Fruit fly (Drosophila melanogaster) whole organism, embryonic: ENCODE measurements around the gene nmo.

Experiments
- Asciz ChIP-seq: fragments of 200-800 bp; sonication (Bioruptor generic); optimal IDR thresholded peaks from 2 replicates; lab custom pipeline; 2017; ENCODE audit warnings: missing biosample characterization, mild to moderate bottlenecking, missing genetic modification characterization, missing genetic modification reagents
- Atf6 ChIP-seq: fragments of 200-800 bp; sonication (Bioruptor generic); IDR thresholded peaks from 2 replicates; pipeline ENCODE4 v1.3.6; 2022; ENCODE audit warnings: missing biosample characterization, missing genetic modification characterization
- Bdp1 ChIP-seq: fragments of 200-800 bp; sonication (Bioruptor generic); optimal IDR thresholded peaks from 3 replicates; lab custom pipeline; 2016; ENCODE audit warnings: missing biosample characterization, missing genetic modification characterization
- Blimp-1 ChIP-seq: fragments of 200-800 bp; sonication (Bioruptor generic); optimal IDR thresholded peaks from 3 replicates; lab custom pipeline; 2018; ENCODE audit warnings: missing biosample characterization, missing genetic modification characterization, mild to moderate bottlenecking, moderate library complexity, missing genetic modification reagents
- CG10209 ChIP-seq: fragments of 200-800 bp; sonication (Bioruptor generic); optimal IDR thresholded peaks from 3 replicates; lab custom pipeline; 2017; ENCODE audit warnings: missing biosample characterization, mild to moderate bottlenecking, missing genetic modification characterization, missing genetic modification reagents
- CG10462 ChIP-seq: fragments of 200-800 bp; sonication (Bioruptor generic); optimal IDR thresholded peaks from 2 replicates; lab custom pipeline; 2016; ENCODE audit warnings: missing biosample characterization, missing genetic modification characterization
- CG10979 ChIP-seq: fragments of 200-800 bp; sonication (Bioruptor generic); optimal IDR thresholded peaks from 2 replicates; lab custom pipeline; 2018; ENCODE audit warnings: missing biosample characterization, mild to moderate bottlenecking, missing genetic modification characterization, moderate library complexity
- CG12219 ChIP-seq: fragments of 200-800 bp; sonication (Bioruptor generic); optimal IDR thresholded peaks from 3 replicates; lab custom pipeline; 2018; ENCODE audit warnings: missing biosample characterization, mild to moderate bottlenecking, missing genetic modification characterization
- CG12236 ChIP-seq: fragments of 200-800 bp; sonication (Bioruptor generic); optimal IDR thresholded peaks from 2 replicates; lab custom pipeline; 2016; ENCODE audit warnings: missing biosample characterization, missing genetic modification characterization
- CG1233 ChIP-seq: fragments of 200-800 bp; sonication (Bioruptor generic); optimal IDR thresholded peaks from 4 replicates; lab custom pipeline; 2018; ENCODE audit warnings: missing biosample characterization, mild to moderate bottlenecking, missing genetic modification characterization
- CG12391 ChIP-seq: fragments of 200-800 bp; sonication (Bioruptor generic); optimal IDR thresholded peaks from 3 replicates; lab custom pipeline; 2018; ENCODE audit warnings: missing biosample characterization, mild to moderate bottlenecking, missing genetic modification characterization, moderate library complexity
- CG12769 ChIP-seq: fragments of 200-800 bp; sonication (Bioruptor generic); optimal IDR thresholded peaks from 2 replicates; lab custom pipeline; 2019; ENCODE audit warnings: missing biosample characterization, mild to moderate bottlenecking, missing genetic modification characterization, moderate library complexity
- CG14710 ChIP-seq: fragments of 200-800 bp; sonication (Bioruptor generic); optimal IDR thresholded peaks from 3 replicates; lab custom pipeline; 2019; ENCODE audit warnings: missing biosample characterization, mild to moderate bottlenecking, missing genetic modification characterization, moderate library complexity
- CG15601 ChIP-seq: fragments of 200-800 bp; sonication (Bioruptor generic); optimal IDR thresholded peaks from 3 replicates; lab custom pipeline; 2019; ENCODE audit warnings: missing biosample characterization, mild to moderate bottlenecking, missing genetic modification characterization, moderate library complexity
- CG18476 ChIP-seq: fragments of 200-800 bp; sonication (Bioruptor generic); optimal IDR thresholded peaks from 2 replicates; lab custom pipeline; 2016; ENCODE audit warnings: missing biosample characterization, mild to moderate bottlenecking, missing genetic modification characterization
- CG18599 ChIP-seq: fragments of 200-800 bp; sonication (Bioruptor generic); optimal IDR thresholded peaks from 3 replicates; lab custom pipeline; 2017; ENCODE audit warnings: missing biosample characterization, missing genetic modification characterization, mild to moderate bottlenecking, moderate library complexity, missing genetic modification reagents
- CG2202 ChIP-seq: fragments of 200-800 bp; sonication (Bioruptor generic); optimal IDR thresholded peaks from 2 replicates; lab custom pipeline; 2018; ENCODE audit warnings: missing biosample characterization, mild to moderate bottlenecking, missing genetic modification characterization
- CG2712 ChIP-seq: fragments of 200-800 bp; optimal IDR thresholded peaks from 3 replicates; lab custom pipeline; 2019; ENCODE audit warnings: missing biosample characterization, mild to moderate bottlenecking, missing genetic modification characterization, moderate library complexity
- CG3407 ChIP-seq: fragments of 200-800 bp; sonication (Bioruptor generic); optimal IDR thresholded peaks from 2 replicates; lab custom pipeline; 2018; ENCODE audit warnings: missing biosample characterization, mild to moderate bottlenecking, missing genetic modification characterization
- CG4360 ChIP-seq: fragments of 200-800 bp; sonication (Bioruptor generic); IDR thresholded peaks from 2 replicates; pipeline ENCODE4 v1.3.6; 2022; ENCODE audit warnings: missing biosample characterization, missing genetic modification characterization
- CG4820 ChIP-seq: fragments of 200-800 bp; sonication (Bioruptor generic); optimal IDR thresholded peaks from 3 replicates; lab custom pipeline; 2016; ENCODE audit warnings: missing biosample characterization, missing genetic modification characterization
- CG7357 ChIP-seq: fragments of 200-800 bp; sonication (Bioruptor generic); IDR thresholded peaks from 3 replicates; pipeline ENCODE4 v1.3.6; 2022; ENCODE audit warnings: missing biosample characterization, missing genetic modification characterization
- CG7372 ChIP-seq: fragments of 200-800 bp; sonication (Bioruptor generic); IDR thresholded peaks from 2 replicates; pipeline ENCODE4 v1.3.6; 2022; ENCODE audit warnings: missing biosample characterization, missing genetic modification characterization
- CG7556 ChIP-seq: fragments of 200-800 bp; sonication (Bioruptor generic); optimal IDR thresholded peaks from 2 replicates; lab custom pipeline; 2017; ENCODE audit warnings: missing biosample characterization, mild to moderate bottlenecking, missing genetic modification characterization
- Dip2 ChIP-seq: fragments of 200-800 bp; sonication (Bioruptor generic); IDR thresholded peaks from 2 replicates; pipeline ENCODE4 v1.3.6; 2022; ENCODE audit warnings: missing biosample characterization, missing genetic modification characterization
- Dp ChIP-seq: fragments of 200-800 bp; sonication (Bioruptor generic); optimal IDR thresholded peaks from 2 replicates; lab custom pipeline; 2018; ENCODE audit warnings: missing biosample characterization, mild to moderate bottlenecking, missing genetic modification characterization, moderate library complexity
- Drgx ChIP-seq: fragments of 200-800 bp; sonication (Bioruptor generic); IDR thresholded peaks from 2 replicates; pipeline ENCODE4 v1.3.6; 2022; ENCODE audit warnings: missing biosample characterization, missing genetic modification characterization
- Hr51 ChIP-seq, 2 experiments: fragments of 200-800 bp; sonication (Bioruptor generic); optimal IDR thresholded peaks; 2 replicates in 1 of 2; 3 replicates in 1 of 2; lab custom pipeline; 2016 to 2018; ENCODE audit warnings: missing biosample characterization in 2 of 2, missing genetic modification characterization in 2 of 2, mild to moderate bottlenecking in 1 of 2, moderate library complexity in 1 of 2
- Neu2 ChIP-seq: fragments of 200-800 bp; sonication (Bioruptor generic); optimal IDR thresholded peaks from 3 replicates; lab custom pipeline; 2016; ENCODE audit warnings: missing biosample characterization, missing genetic modification characterization, borderline replicate concordance
- Nf-YA ChIP-seq: fragments of 200-800 bp; sonication (Bioruptor generic); IDR thresholded peaks from 2 replicates; pipeline ENCODE4 v1.3.6; 2022; ENCODE audit warnings: missing biosample characterization, missing genetic modification characterization
- PHDP ChIP-seq: fragments of 200-800 bp; sonication (Bioruptor generic); optimal IDR thresholded peaks from 3 replicates; lab custom pipeline; 2018; ENCODE audit warnings: missing biosample characterization, mild to moderate bottlenecking, missing genetic modification characterization, moderate library complexity
- TFAM ChIP-seq: fragments of 200-800 bp; sonication (Bioruptor generic); optimal IDR thresholded peaks from 2 replicates; lab custom pipeline; 2017; ENCODE audit warnings: missing biosample characterization, missing genetic modification characterization, inconsistent platforms
- Usf ChIP-seq: fragments of 200-800 bp; sonication (Bioruptor generic); optimal IDR thresholded peaks from 2 replicates; lab custom pipeline; 2017; ENCODE audit warnings: missing genotype, missing biosample characterization, missing genetic modification characterization
- Xrp1 ChIP-seq: fragments of 200-800 bp; sonication (Bioruptor generic); IDR thresholded peaks from 2 replicates; pipeline ENCODE4 v1.3.6; 2022; ENCODE audit warnings: missing biosample characterization, missing genetic modification characterization
- bsh ChIP-seq, 2 experiments: fragments of 200-800 bp; sonication (Bioruptor generic); optimal IDR thresholded peaks; 2 replicates each; lab custom pipeline; 2017 to 2018; ENCODE audit warnings: mild to moderate bottlenecking in 2 of 2, missing biosample characterization in 2 of 2, missing genetic modification characterization in 2 of 2, moderate library complexity in 1 of 2
- cato ChIP-seq: fragments of 200-800 bp; sonication (Bioruptor generic); optimal IDR thresholded peaks from 2 replicates; lab custom pipeline; 2016; ENCODE audit warnings: missing biosample characterization, missing genetic modification characterization, borderline replicate concordance
- caup ChIP-seq: fragments of 200-800 bp; sonication (Bioruptor generic); optimal IDR thresholded peaks from 3 replicates; lab custom pipeline; 2017; ENCODE audit warnings: missing biosample characterization, mild to moderate bottlenecking, missing genetic modification characterization, moderate library complexity; ENCODE audit not compliant: severe bottlenecking
- chinmo ChIP-seq: fragments of 200-800 bp; sonication (Bioruptor generic); IDR thresholded peaks from 4 replicates; pipeline ENCODE4 v1.3.6; 2022; ENCODE audit warnings: missing biosample characterization, missing genetic modification characterization; ENCODE audit not compliant: partially characterized antibody
- ci ChIP-seq: fragments of 200-800 bp; sonication (Bioruptor generic); IDR thresholded peaks from 3 replicates; pipeline ENCODE4 v1.3.6; 2022; ENCODE audit warnings: missing biosample characterization, missing genetic modification characterization
- corto ChIP-seq: fragments of 200-800 bp; sonication (Bioruptor generic); optimal IDR thresholded peaks from 2 replicates; lab custom pipeline; 2016; ENCODE audit warnings: missing biosample characterization, mild to moderate bottlenecking, missing genetic modification characterization, moderate library complexity
- crol ChIP-seq: fragments of 200-800 bp; sonication (Bioruptor generic); IDR thresholded peaks from 2 replicates; pipeline ENCODE4 v1.3.6; 2022; ENCODE audit warnings: missing biosample characterization, missing genetic modification characterization
- dan ChIP-seq: fragments of 200-800 bp; sonication (Bioruptor generic); IDR thresholded peaks from 2 replicates; pipeline ENCODE4 v1.3.6; 2022; ENCODE audit warnings: missing biosample characterization, missing genetic modification characterization
- gem ChIP-seq: fragments of 200-800 bp; sonication (Bioruptor generic); optimal IDR thresholded peaks from 2 replicates; lab custom pipeline; 2019; ENCODE audit warnings: missing biosample characterization, mild to moderate bottlenecking, missing genetic modification characterization, moderate library complexity
- gsb-n ChIP-seq: fragments of 200-800 bp; sonication (Bioruptor generic); optimal IDR thresholded peaks from 3 replicates; lab custom pipeline; 2018; ENCODE audit warnings: missing biosample characterization, mild to moderate bottlenecking, missing genetic modification characterization
- kni ChIP-seq: fragments of 200-800 bp; sonication (Bioruptor generic); optimal IDR thresholded peaks from 3 replicates; lab custom pipeline; 2017; ENCODE audit warnings: mild to moderate bottlenecking, missing biosample characterization, missing genetic modification reagents, missing genetic modification characterization
- nau ChIP-seq: fragments of 200-800 bp; sonication (Bioruptor generic); optimal IDR thresholded peaks from 3 replicates; lab custom pipeline; 2017; ENCODE audit warnings: missing biosample characterization, mild to moderate bottlenecking, missing genetic modification characterization, missing genetic modification reagents
- ro ChIP-seq: fragments of 200-800 bp; sonication (Bioruptor generic); IDR thresholded peaks from 2 replicates; pipeline ENCODE4 v1.3.6; 2022; ENCODE audit warnings: missing biosample characterization, missing genetic modification characterization
- tio ChIP-seq: fragments of 200-800 bp; sonication (Bioruptor generic); optimal IDR thresholded peaks from 2 replicates; lab custom pipeline; 2017; ENCODE audit warnings: missing biosample characterization, missing genetic modification characterization, inconsistent platforms
- wor ChIP-seq: fragments of 200-800 bp; sonication (Bioruptor generic); IDR thresholded peaks from 2 replicates; pipeline ENCODE4 v1.3.6; 2022; ENCODE audit warnings: missing biosample characterization, missing genetic modification characterization
- zen2 ChIP-seq: fragments of 200-800 bp; sonication (Bioruptor generic); IDR thresholded peaks from 3 replicates; pipeline ENCODE4 v1.3.6; 2022; ENCODE audit warnings: missing biosample characterization, missing genetic modification characterization; ENCODE audit not compliant: partially characterized antibody

Gene nmo

dm6 chr3L:7996364-7996763, 17.5 kb downstream of the nmo start (continued):
- TF ChIP-seq Asciz (peak; percentile 57), chinmo (no peak), CG10462 (no peak), CG15601 (tag; lab: Kevin White, UChicago) (peak; percentile 44), Usf (GFP tag; lab: Kevin White, UChicago) (no peak), CG14710 (tag; lab: Kevin White, UChicago) (peak; percentile 20), corto (no peak), CG12236 (GFP tag; lab: Kevin White, UChicago) (no peak), nau (GFP tag; lab: Kevin White, UChicago) (peak; percentile 61), CG12391 (tag; lab: Kevin White, UChicago) (peak; percentile 4), CG3407 (GFP tag; lab: Kevin White, UChicago) (peak; percentile 15), kni (peak; percentile 57), CG7372 (GFP tag; lab: Robert Waterston, UW) (no peak), CG12219 (peak; percentile 1), cato (no peak), PHDP (tag; lab: Kevin White, UChicago) (peak; percentile 26), crol (GFP tag; lab: Robert Waterston, UW) (peak; percentile 74), Dp (GFP tag; lab: Kevin White, UChicago) (no peak), CG18599 (peak; percentile 49), gem (tag; lab: Kevin White, UChicago) (peak; percentile 7), bsh (GFP tag; optimal IDR thresholded peaks at IDR 0.05; lab: Kevin White, UChicago) (peak in 1 of 2 experiments; percentile 1), dan (GFP tag; lab: Robert Waterston, UW) (no peak), Drgx (no peak), wor (no peak), CG10209 (GFP tag; lab: Kevin White, UChicago) (peak; percentile 21), TFAM (GFP tag; lab: Kevin White, UChicago) (no peak), Atf6 (GFP tag; lab: Robert Waterston, UW) (peak; percentile 13; the same call in 1 of the 2 replicates), CG4360 (GFP tag; lab: Robert Waterston, UW) (no peak), Bdp1 (GFP tag; lab: Kevin White, UChicago) (no peak), CG12769 (tag; lab: Kevin White, UChicago) (peak; percentile 65), CG18476 (GFP tag; lab: Kevin White, UChicago) (no peak), CG2202 (tag; lab: Kevin White, UChicago) (peak; percentile 44), Blimp-1 (GFP tag; lab: Kevin White, UChicago) (peak; percentile 19), Neu2 (GFP tag; lab: Kevin White, UChicago) (no peak), CG7556 (peak; percentile 8), tio (GFP tag; lab: Kevin White, UChicago) (no peak), ci (GFP tag; lab: Robert Waterston, UW) (no peak; the same call in 2 of the 3 replicates), CG2712 (tag; lab: Kevin White, UChicago) (no peak), CG10979 (tag; lab: Kevin White, UChicago) (no peak), zen2 (no peak), Xrp1 (GFP tag; lab: Robert Waterston, UW) (peak; percentile 43), Dip2 (no peak), Nf-YA (no peak), caup (peak; percentile 19), CG7357 (GFP tag; lab: Robert Waterston, UW) (no peak), ro (no peak), Hr51 (GFP tag; optimal IDR thresholded peaks at IDR 0.05; lab: Kevin White, UChicago) (no peak), CG1233 (GFP tag; lab: Kevin White, UChicago) (no peak), CG4820 (no peak), gsb-n (tag; lab: Kevin White, UChicago) (no peak)
